Worm (Caenorhabditis elegans): ENCODE data around the gene lonp-2.

DNA sequence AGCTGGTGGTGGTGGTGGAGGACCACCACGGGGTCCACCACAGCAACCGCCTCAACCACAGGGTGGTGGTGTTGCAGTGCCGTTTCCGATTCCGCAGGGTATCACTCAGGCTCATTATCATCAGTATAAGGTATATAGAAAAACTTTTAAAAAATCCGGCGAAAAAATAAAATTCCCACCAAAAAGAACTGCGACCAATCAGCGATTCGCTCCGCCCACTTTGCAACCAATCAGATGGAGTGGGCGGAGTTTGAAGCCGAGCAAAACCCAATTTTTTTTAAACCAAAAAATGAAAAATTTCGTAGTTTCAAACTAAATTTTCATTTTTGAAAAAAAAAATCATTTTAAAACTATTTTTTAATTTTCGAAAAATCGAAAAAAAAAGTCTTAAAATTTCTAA is 53.4 kb downstream of the lonp-2 start:
- TF ChIP-seq daf-12 (tag; optimal IDR thresholded peaks at IDR 0.05) (no peak), pha-4 (tag; optimal IDR thresholded peaks at IDR 0.05) (no peak), unc-62 (GFP tag; optimal IDR thresholded peaks at IDR 0.05) (no peak), jun-1 (tag; optimal IDR thresholded peaks at IDR 0.05) (no peak), eor-1 (tag; optimal IDR thresholded peaks at IDR 0.05) (no peak), zag-1 (tag; optimal IDR thresholded peaks at IDR 0.05) (no peak), egl-5 (tag; optimal IDR thresholded peaks at IDR 0.05) (no peak), ztf-4 (tag; optimal IDR thresholded peaks at IDR 0.05) (no peak), nhr-28 (tag; optimal IDR thresholded peaks at IDR 0.05) (no peak)

Data from whole organism, L3 larva.